Fruit fly (Drosophila melanogaster): Measurements from ENCODE around the gene Ada.

Ada gene

dm6 chr3R:9051937-9052680 lies 12.9 kb upstream of the Ada start, which contains the start of gene Kdm2 (continued):
- TF ChIP-seq CG34224 (GFP tag; IDR thresholded peaks at IDR 0.05; ENCODE audit: partially characterized antibody) (no peak), HmgZ (tag; optimal IDR thresholded peaks at IDR 0.05) (peak; percentile 36), CG10565 (GFP tag; optimal IDR thresholded peaks at IDR 0.05) (no peak), CG1529 (GFP tag; optimal IDR thresholded peaks at IDR 0.05) (no peak), Sox100B (GFP tag; optimal IDR thresholded peaks at IDR 0.05) (no peak), Lpt (GFP tag; optimal IDR thresholded peaks at IDR 0.05) (no peak), CG17361 (GFP tag; IDR thresholded peaks at IDR 0.05) (no peak), CG6254 (GFP tag; optimal IDR thresholded peaks at IDR 0.05) (no peak), nau (GFP tag; optimal IDR thresholded peaks at IDR 0.05) (no peak), Lhr (GFP tag; optimal IDR thresholded peaks at IDR 0.05) (peak; percentile 29), cad (GFP tag; optimal IDR thresholded peaks at IDR 0.05) (no peak), chn (GFP tag; optimal IDR thresholded peaks at IDR 0.05) (no peak), Mrtf (GFP tag; IDR thresholded peaks at IDR 0.05) (no peak), rib (GFP tag; IDR thresholded peaks at IDR 0.05) (no peak), CG6765 (GFP tag; optimal IDR thresholded peaks at IDR 0.05) (peak; percentile 57), trem (tag; optimal IDR thresholded peaks at IDR 0.05) (peak; percentile 65), sisA (GFP tag; IDR thresholded peaks at IDR 0.05) (no peak), bab2 (GFP tag; optimal IDR thresholded peaks at IDR 0.05) (no peak), Jarid2 (GFP tag; optimal IDR thresholded peaks at IDR 0.05) (peak; percentile 93), so (GFP tag; IDR thresholded peaks at IDR 0.05) (no peak), CG13894 (tag; optimal IDR thresholded peaks at IDR 0.05) (peak; percentile 62), CG10543 (GFP tag; optimal IDR thresholded peaks at IDR 0.05) (no peak), CG5180 (GFP tag; optimal IDR thresholded peaks at IDR 0.05) (no peak), insv (GFP tag; optimal IDR thresholded peaks at IDR 0.05) (peak in 1 of 2 experiments; percentile 36), Fer3 (tag; optimal IDR thresholded peaks at IDR 0.05) (peak; percentile 42), CG6854 (GFP tag; optimal IDR thresholded peaks at IDR 0.05) (no peak), yki (optimal IDR thresholded peaks at IDR 0.05) (no peak), peb (GFP tag; IDR thresholded peaks at IDR 0.05) (no peak), CG30403 (GFP tag; optimal IDR thresholded peaks at IDR 0.05) (no peak), usp (GFP tag; optimal IDR thresholded peaks at IDR 0.05) (no peak), ranshi (GFP tag; IDR thresholded peaks at IDR 0.05) (no peak), CG10654 (GFP tag; optimal IDR thresholded peaks at IDR 0.05) (no peak), Hsf (GFP tag; optimal IDR thresholded peaks at IDR 0.05) (no peak), CG8765 (GFP tag; IDR thresholded peaks at IDR 0.05) (no peak), mld (GFP tag; IDR thresholded peaks at IDR 0.05; ENCODE audit: partially characterized antibody) (no peak), Dip3 (GFP tag; optimal IDR thresholded peaks at IDR 0.05) (no peak), CG18476 (GFP tag; optimal IDR thresholded peaks at IDR 0.05) (no peak), Oaz (GFP tag; IDR thresholded peaks at IDR 0.05) (no peak), grau (tag; optimal IDR thresholded peaks at IDR 0.05) (peak; percentile 27), CG12769 (tag; optimal IDR thresholded peaks at IDR 0.05) (no peak), Chrac-16 (GFP tag; optimal IDR thresholded peaks at IDR 0.05) (no peak), CG15696 (tag; optimal IDR thresholded peaks at IDR 0.05) (no peak), Hr51 (GFP tag; optimal IDR thresholded peaks at IDR 0.05) (no peak), ewg (GFP tag; optimal IDR thresholded peaks at IDR 0.05) (no peak), lab (GFP tag; optimal IDR thresholded peaks at IDR 0.05) (peak; percentile 45), Adf1 (GFP tag; IDR thresholded peaks at IDR 0.05) (no peak), sd (tag; optimal IDR thresholded peaks at IDR 0.05) (no peak), CG6791 (GFP tag; IDR thresholded peaks at IDR 0.05; ENCODE audit: partially characterized antibody) (no peak), slp2 (GFP tag; optimal IDR thresholded peaks at IDR 0.05) (no peak), Deaf1 (tag; optimal IDR thresholded peaks at IDR 0.05) (peak; percentile 45)
